Worm (Caenorhabditis elegans) whole organism, late embryonic: ENCODE data around the gene T04B2.7.
A peak's percentile ranks its signal among the peaks of the same experiment; 100 is the strongest.

Experiments
- C08G9.2 ChIP-seq: sonication (generic microtip); optimal IDR thresholded peaks from 2 replicates; lab custom pipeline; 2016; ENCODE audit warnings: mild to moderate bottlenecking, missing genetic modification characterization, moderate library complexity, missing compliant biosample characterization
- C38D4.7 ChIP-seq: fragments of 200-800 bp; sonication (Bioruptor generic); optimal IDR thresholded peaks from 2 replicates; lab custom pipeline; 2018; ENCODE audit warnings: mild to moderate bottlenecking, missing genetic modification characterization, moderate library complexity, missing compliant biosample characterization
- F13H6.1 ChIP-seq: sonication (generic microtip); optimal IDR thresholded peaks from 2 replicates; lab custom pipeline; 2016; ENCODE audit warnings: missing genetic modification characterization, missing compliant biosample characterization
- K02D7.2 ChIP-seq: sonication (generic microtip); optimal IDR thresholded peaks from 2 replicates; lab custom pipeline; 2017; ENCODE audit warnings: mild to moderate bottlenecking, missing genetic modification characterization, missing compliant biosample characterization
- T23F11.4 ChIP-seq: fragments of 200-800 bp; sonication (Bioruptor generic); optimal IDR thresholded peaks from 2 replicates; lab custom pipeline; 2018; ENCODE audit warnings: mild to moderate bottlenecking, missing genetic modification characterization, missing compliant biosample characterization
- Y22D7AL.16 ChIP-seq: sonication (generic microtip); optimal IDR thresholded peaks from 2 replicates; lab custom pipeline; 2016; ENCODE audit warnings: missing genetic modification characterization, missing compliant biosample characterization
- ama-1 ChIP-seq: fragments of 150-350 bp; optimal IDR thresholded peaks from 2 replicates; lab custom pipeline; 2014
- ceh-14 ChIP-seq: sonication (generic microtip); optimal IDR thresholded peaks from 2 replicates; lab custom pipeline; 2016; ENCODE audit warnings: missing genotype, missing genetic modification characterization, missing compliant biosample characterization
- ceh-18 ChIP-seq: sonication (generic microtip); optimal IDR thresholded peaks from 2 replicates; lab custom pipeline; 2016; ENCODE audit warnings: missing genetic modification characterization, missing compliant biosample characterization
- ceh-2 ChIP-seq: sonication (generic microtip); optimal IDR thresholded peaks from 2 replicates; lab custom pipeline; 2016; ENCODE audit warnings: missing genotype, missing genetic modification characterization, missing compliant biosample characterization
- ceh-22 ChIP-seq: sonication (generic microtip); optimal IDR thresholded peaks from 2 replicates; lab custom pipeline; 2017; ENCODE audit warnings: missing biosample characterization, missing genetic modification characterization
- ceh-24 ChIP-seq: sonication (generic microtip); optimal IDR thresholded peaks from 2 replicates; lab custom pipeline; 2016; ENCODE audit warnings: mild to moderate bottlenecking, missing genetic modification characterization, missing compliant biosample characterization
- ceh-30 ChIP-seq: fragments of 150-350 bp; optimal IDR thresholded peaks from 2 replicates; lab custom pipeline; 2014; ENCODE audit warnings: missing biosample characterization, missing genetic modification characterization
- ceh-31 ChIP-seq: sonication (generic microtip); optimal IDR thresholded peaks from 2 replicates; lab custom pipeline; 2016; ENCODE audit warnings: missing genetic modification characterization, missing compliant biosample characterization
- ceh-34 ChIP-seq: sonication (generic microtip); optimal IDR thresholded peaks from 2 replicates; lab custom pipeline; 2016; ENCODE audit warnings: mild to moderate bottlenecking, missing genetic modification characterization, missing compliant biosample characterization
- ceh-45 ChIP-seq: fragments of 200-800 bp; sonication (Bioruptor generic); IDR thresholded peaks from 2 replicates; pipeline ENCODE4 v1.3.6; 2022; ENCODE audit warnings: missing genetic modification reagents, missing genetic modification characterization, missing compliant biosample characterization
- ceh-48 ChIP-seq: sonication (generic microtip); optimal IDR thresholded peaks from 2 replicates; lab custom pipeline; 2016; ENCODE audit warnings: missing genetic modification characterization, inconsistent platforms, missing compliant biosample characterization
- ceh-6 ChIP-seq: fragments of 200-800 bp; sonication (Bioruptor generic); optimal IDR thresholded peaks from 2 replicates; lab custom pipeline; 2018; ENCODE audit warnings: mild to moderate bottlenecking, missing genetic modification characterization, missing compliant biosample characterization
- ceh-9 ChIP-seq: sonication (generic microtip); optimal IDR thresholded peaks from 2 replicates; lab custom pipeline; 2016; ENCODE audit warnings: mild to moderate bottlenecking, missing genetic modification characterization, inconsistent platforms, missing compliant biosample characterization
- che-1 ChIP-seq: sonication (generic microtip); optimal IDR thresholded peaks from 2 replicates; lab custom pipeline; 2016; ENCODE audit warnings: mild to moderate bottlenecking, missing genetic modification characterization, missing compliant biosample characterization
- dmd-4 ChIP-seq: sonication (generic microtip); optimal IDR thresholded peaks from 2 replicates; lab custom pipeline; 2016; ENCODE audit warnings: borderline replicate concordance, missing genetic modification characterization, missing compliant biosample characterization
- dve-1 ChIP-seq: sonication (generic microtip); optimal IDR thresholded peaks from 2 replicates; lab custom pipeline; 2017; ENCODE audit warnings: antibody characterized with exemption, mild to moderate bottlenecking, missing genetic modification characterization, missing compliant biosample characterization
- elt-2 ChIP-seq: sonication (generic microtip); optimal IDR thresholded peaks from 2 replicates; lab custom pipeline; 2016; ENCODE audit warnings: missing genetic modification reagents, missing genetic modification characterization, missing compliant biosample characterization
- ets-4 ChIP-seq: sonication (generic microtip); optimal IDR thresholded peaks from 2 replicates; lab custom pipeline; 2016; ENCODE audit warnings: missing genetic modification characterization, missing compliant biosample characterization
- fax-1 ChIP-seq: sonication (generic microtip); optimal IDR thresholded peaks from 2 replicates; lab custom pipeline; 2016; ENCODE audit warnings: missing genotype, missing genetic modification characterization, missing compliant biosample characterization
- fkh-10 ChIP-seq: fragments of 150-350 bp; optimal IDR thresholded peaks from 2 replicates; lab custom pipeline; 2014; ENCODE audit warnings: missing biosample characterization, missing genetic modification reagents, missing genetic modification characterization
- fkh-6 ChIP-seq: sonication (generic microtip); optimal IDR thresholded peaks from 2 replicates; lab custom pipeline; 2016; ENCODE audit warnings: missing genetic modification characterization, missing compliant biosample characterization
- gmeb-2 ChIP-seq: sonication (generic microtip); optimal IDR thresholded peaks from 2 replicates; lab custom pipeline; 2016; ENCODE audit warnings: missing genetic modification characterization, inconsistent platforms, missing compliant biosample characterization
- hlh-13 ChIP-seq: fragments of 200-800 bp; sonication (Bioruptor generic); optimal IDR thresholded peaks from 2 replicates; lab custom pipeline; 2018; ENCODE audit warnings: mild to moderate bottlenecking, missing genetic modification characterization, missing compliant biosample characterization
- hlh-30 ChIP-seq: sonication (generic microtip); optimal IDR thresholded peaks from 2 replicates; lab custom pipeline; 2017; ENCODE audit warnings: antibody characterized with exemption, missing genetic modification characterization, missing compliant biosample characterization; ENCODE audit not compliant: insufficient read depth
- hlh-6 ChIP-seq: sonication (generic microtip); optimal IDR thresholded peaks from 2 replicates; lab custom pipeline; 2016; ENCODE audit warnings: missing genotype, missing genetic modification characterization, missing compliant biosample characterization
- hlh-8 ChIP-seq: sonication (generic microtip); optimal IDR thresholded peaks from 2 replicates; lab custom pipeline; 2016; ENCODE audit warnings: missing genotype, missing genetic modification characterization, missing compliant biosample characterization
- lim-6 ChIP-seq: sonication (generic microtip); optimal IDR thresholded peaks from 2 replicates; lab custom pipeline; 2016; ENCODE audit warnings: missing genetic modification characterization, missing compliant biosample characterization
- lin-11 ChIP-seq: fragments of 200-800 bp; sonication (Bioruptor generic); optimal IDR thresholded peaks from 2 replicates; lab custom pipeline; 2018; ENCODE audit warnings: mild to moderate bottlenecking, missing genetic modification characterization, missing compliant biosample characterization
- madf-2 ChIP-seq: sonication (generic microtip); optimal IDR thresholded peaks from 2 replicates; lab custom pipeline; 2017; ENCODE audit warnings: missing genetic modification characterization, missing compliant biosample characterization
- nfya-1 ChIP-seq: sonication (generic microtip); optimal IDR thresholded peaks from 2 replicates; lab custom pipeline; 2017; ENCODE audit warnings: missing genetic modification characterization, mild to moderate bottlenecking, missing compliant biosample characterization, antibody characterized with exemption, moderate library complexity
- nhr-232 ChIP-seq: sonication (generic microtip); optimal IDR thresholded peaks from 2 replicates; lab custom pipeline; 2016; ENCODE audit warnings: missing genetic modification characterization, missing compliant biosample characterization
- npax-4 ChIP-seq: sonication (generic microtip); optimal IDR thresholded peaks from 2 replicates; lab custom pipeline; 2016; ENCODE audit warnings: missing genetic modification characterization, missing compliant biosample characterization
- odd-2 ChIP-seq: sonication (generic microtip); optimal IDR thresholded peaks from 2 replicates; lab custom pipeline; 2017; ENCODE audit warnings: antibody characterized with exemption, mild to moderate bottlenecking, missing genetic modification characterization, missing compliant biosample characterization
- pag-3 ChIP-seq: sonication (generic microtip); optimal IDR thresholded peaks from 2 replicates; lab custom pipeline; 2016; ENCODE audit warnings: missing compliant biosample characterization, missing genetic modification characterization, borderline replicate concordance
- pax-1 ChIP-seq: fragments of 150-350 bp; optimal IDR thresholded peaks from 2 replicates; lab custom pipeline; 2014; ENCODE audit warnings: missing biosample characterization, missing genetic modification characterization
- pha-2 ChIP-seq: sonication (generic microtip); optimal IDR thresholded peaks from 2 replicates; lab custom pipeline; 2017; ENCODE audit warnings: mild to moderate bottlenecking, missing genetic modification characterization, missing compliant biosample characterization
- ref-2 ChIP-seq: sonication (generic microtip); optimal IDR thresholded peaks from 2 replicates; lab custom pipeline; 2016; ENCODE audit warnings: missing genetic modification characterization, missing compliant biosample characterization
- rnt-1 ChIP-seq: sonication (generic microtip); optimal IDR thresholded peaks from 2 replicates; lab custom pipeline; 2016; ENCODE audit warnings: missing genetic modification characterization, missing compliant biosample characterization
- syd-9 ChIP-seq: sonication (generic microtip); optimal IDR thresholded peaks from 2 replicates; lab custom pipeline; 2016; ENCODE audit warnings: mild to moderate bottlenecking, missing genetic modification characterization, moderate library complexity, missing compliant biosample characterization
- tbx-2 ChIP-seq: sonication (generic microtip); optimal IDR thresholded peaks from 2 replicates; lab custom pipeline; 2016; ENCODE audit warnings: missing genetic modification characterization, missing compliant biosample characterization
- unc-3 ChIP-seq, 2 experiments: fragments of 200-800 bp in 1 of 2; sonication (Bioruptor generic) in 1 of 2; sonication (generic microtip) in 1 of 2; conservative IDR thresholded peaks in 1 of 2; optimal IDR thresholded peaks in 1 of 2; 2 replicates each; pipeline versions ENCODE4 v1.3.6 to Lab custom; 2016 to 2022; ENCODE audit warnings: missing compliant biosample characterization in 2 of 2, missing genetic modification characterization in 2 of 2, missing genetic modification reagents in 1 of 2
- unc-42 ChIP-seq: sonication (generic microtip); optimal IDR thresholded peaks from 2 replicates; lab custom pipeline; 2016; ENCODE audit warnings: missing genotype, missing genetic modification characterization, missing compliant biosample characterization
- unc-55 ChIP-seq: sonication (generic microtip); optimal IDR thresholded peaks from 2 replicates; lab custom pipeline; 2017; ENCODE audit warnings: missing biosample characterization, missing genetic modification reagents, missing genetic modification characterization
- unc-86 ChIP-seq: sonication (generic microtip); optimal IDR thresholded peaks from 2 replicates; lab custom pipeline; 2016; ENCODE audit warnings: missing genetic modification characterization, missing compliant biosample characterization
- zip-5 ChIP-seq: sonication (generic microtip); optimal IDR thresholded peaks from 2 replicates; lab custom pipeline; 2016; ENCODE audit warnings: missing genetic modification characterization, missing compliant biosample characterization
- ztf-16 ChIP-seq: sonication (generic microtip); optimal IDR thresholded peaks from 2 replicates; lab custom pipeline; 2017; ENCODE audit warnings: missing genetic modification characterization, missing compliant biosample characterization

T04B2.7 gene

ce11 chrIV:10085401-10086187 is 29.6 kb upstream of the T04B2.7 start, which contains the start of the genes col-2 and ndc-80:
TSS of gene col-2 (minus strand) at chrIV:10085451.
TSS of gene ndc-80 (plus strand) at chrIV:10086137.
- TF ChIP-seq nhr-232 (tag; lab: Kevin White, UChicago) = no peak
- TF ChIP-seq dve-1 (tag; lab: Kevin White, UChicago) = no peak
- TF ChIP-seq ets-4 = peak; percentile 72
- TF ChIP-seq ceh-9 (tag; lab: Kevin White, UChicago) = no peak
- TF ChIP-seq unc-3 (GFP tag; conservative IDR thresholded peaks at IDR 0.05; lab: Robert Waterston, UW) = no peak
- TF ChIP-seq unc-3 (tag; optimal IDR thresholded peaks at IDR 0.05; lab: Kevin White, UChicago) = no peak
- TF ChIP-seq pag-3 (tag; lab: Kevin White, UChicago) = no peak
- TF ChIP-seq ceh-45 (GFP tag; lab: Robert Waterston, UW) = no peak
- no peak for TF ChIP-seq ceh-6 (GFP tag; lab: Kevin White, UChicago)
- TF ChIP-seq hlh-30 (tag; lab: Kevin White, UChicago) = no peak
- peak; percentile 57 for TF ChIP-seq ceh-34 (tag; lab: Kevin White, UChicago)
- TF ChIP-seq C38D4.7 (GFP tag; lab: Kevin White, UChicago) = no peak
- no peak for TF ChIP-seq hlh-13 (GFP tag; lab: Kevin White, UChicago)
- TF ChIP-seq syd-9 = no peak
- TF ChIP-seq zip-5 (tag; lab: Kevin White, UChicago) = peak; percentile 49
- no peak for TF ChIP-seq unc-55 (GFP tag; lab: Kevin White, UChicago)
- TF ChIP-seq unc-86 (tag; lab: Kevin White, UChicago) = no peak
- TF ChIP-seq ceh-22 (tag; lab: Kevin White, UChicago) = no peak
- peak; percentile 48 for TF ChIP-seq ref-2 (tag; lab: Kevin White, UChicago)
- peak; percentile 55 for TF ChIP-seq unc-42
- no peak for TF ChIP-seq npax-4
- no peak for TF ChIP-seq pha-2 (tag; lab: Kevin White, UChicago)
- TF ChIP-seq lin-11 = no peak
- no peak for TF ChIP-seq ama-1 (lab: Kevin White, UChicago)
- no peak for TF ChIP-seq F13H6.1 (tag; lab: Kevin White, UChicago)
- no peak for TF ChIP-seq ceh-18 (tag; lab: Kevin White, UChicago)
- no peak for TF ChIP-seq T23F11.4
- TF ChIP-seq madf-2 = no peak
- no peak for TF ChIP-seq ceh-48 (tag; lab: Kevin White, UChicago)
- no peak for TF ChIP-seq ztf-16
- TF ChIP-seq ceh-24 (tag; lab: Kevin White, UChicago) = no peak
- no peak for TF ChIP-seq hlh-6 (tag; lab: Kevin White, UChicago)
- TF ChIP-seq elt-2 (tag; lab: Kevin White, UChicago) = no peak
- peak; percentile 36 for TF ChIP-seq fkh-6 (tag; lab: Kevin White, UChicago)
- no peak for TF ChIP-seq dmd-4
- TF ChIP-seq fkh-10 = no peak
- TF ChIP-seq rnt-1 (tag; lab: Kevin White, UChicago) = peak; percentile 25
- TF ChIP-seq nfya-1 = peak; percentile 51
- TF ChIP-seq ceh-14 (tag; lab: Kevin White, UChicago) = no peak
- TF ChIP-seq ceh-30 (tag; lab: Kevin White, UChicago) = no peak
- peak; percentile 63 for TF ChIP-seq C08G9.2 (tag; lab: Kevin White, UChicago)
- peak; percentile 90 for TF ChIP-seq ceh-31
- TF ChIP-seq che-1 (tag; lab: Kevin White, UChicago) = no peak
- TF ChIP-seq tbx-2 (tag; lab: Kevin White, UChicago) = peak; percentile 83
- TF ChIP-seq odd-2 (tag; lab: Kevin White, UChicago) = no peak
- TF ChIP-seq fax-1 = peak; percentile 64
- TF ChIP-seq gmeb-2 = no peak
- TF ChIP-seq K02D7.2 (tag; lab: Kevin White, UChicago) = no peak
- no peak for TF ChIP-seq pax-1 (tag; lab: Kevin White, UChicago)
- no peak for TF ChIP-seq hlh-8 (tag; lab: Kevin White, UChicago)
- peak; percentile 33 for TF ChIP-seq lim-6
- TF ChIP-seq Y22D7AL.16 (tag; lab: Kevin White, UChicago) = no peak
- TF ChIP-seq ceh-2 (tag; lab: Kevin White, UChicago) = peak; percentile 67
